Worm (Caenorhabditis elegans): ENCODE results near the gene srz-12.

Gene srz-12

ce11 chrV:15890115-15890514, 27.6 kb upstream of the srz-12 start:
- no peak for TF ChIP-seq flt-1 (GFP tag; IDR thresholded peaks at IDR 0.05)
- no peak for TF ChIP-seq ref-1 (GFP tag; conservative IDR thresholded peaks at IDR 0.05)
- TF ChIP-seq T22C8.4 (GFP tag; IDR thresholded peaks at IDR 0.05), result no peak
- no peak for TF ChIP-seq med-1 (GFP tag; optimal IDR thresholded peaks at IDR 0.05; ENCODE audit: insufficient read depth)
- TF ChIP-seq cog-1 (tag; optimal IDR thresholded peaks at IDR 0.05), result no peak
- no peak for TF ChIP-seq ztf-23 (GFP tag; IDR thresholded peaks at IDR 0.05)

- TF ChIP-seq med-1 (GFP tag; optimal IDR thresholded peaks at IDR 0.05; ENCODE audit: insufficient read depth) (no peak), ref-1 (GFP tag; conservative IDR thresholded peaks at IDR 0.05) (no peak), flt-1 (GFP tag; IDR thresholded peaks at IDR 0.05) (no peak), T22C8.4 (GFP tag; IDR thresholded peaks at IDR 0.05) (no peak), cog-1 (tag; optimal IDR thresholded peaks at IDR 0.05) (no peak), ztf-29 (GFP tag; IDR thresholded peaks at IDR 0.05) (no peak), ztf-23 (GFP tag; IDR thresholded peaks at IDR 0.05) (no peak), tab-1 (GFP tag; IDR thresholded peaks at IDR 0.05) (no peak), klf-2 (GFP tag; conservative IDR thresholded peaks at IDR 0.05) (no peak)
These were observed 26.3 kb upstream of the srz-12 start, which contains the start of gene cgt-1 for ce11 chrV:15888751-15889150. TSS of gene cgt-1 (minus strand) at chrV:15888851.

ce11 chrV:15887708-15888295, 25.3 kb upstream of the srz-12 start:
- TF ChIP-seq ztf-23 (GFP tag; IDR thresholded peaks at IDR 0.05) (no peak), ztf-29 (GFP tag; IDR thresholded peaks at IDR 0.05) (no peak), T22C8.4 (GFP tag; IDR thresholded peaks at IDR 0.05) (no peak), cog-1 (tag; optimal IDR thresholded peaks at IDR 0.05) (no peak), med-1 (GFP tag; optimal IDR thresholded peaks at IDR 0.05; ENCODE audit: insufficient read depth) (no peak), ref-1 (GFP tag; conservative IDR thresholded peaks at IDR 0.05) (no peak), flt-1 (GFP tag; IDR thresholded peaks at IDR 0.05) (no peak)

ce11 chrV:15885967-15886366, 23.5 kb upstream of the srz-12 start, which contains the start of gene T06C12.9:
TSS of gene T06C12.9 (minus strand) at chrV:15886067.
- no peak for TF ChIP-seq ref-1 (GFP tag; conservative IDR thresholded peaks at IDR 0.05)
- TF ChIP-seq klf-2 (GFP tag; conservative IDR thresholded peaks at IDR 0.05), result no peak
- TF ChIP-seq tab-1 (GFP tag; IDR thresholded peaks at IDR 0.05), result no peak
- no peak for TF ChIP-seq T22C8.4 (GFP tag; IDR thresholded peaks at IDR 0.05)
- no peak for TF ChIP-seq flt-1 (GFP tag; IDR thresholded peaks at IDR 0.05)
- no peak for TF ChIP-seq ztf-23 (GFP tag; IDR thresholded peaks at IDR 0.05)

- no peak for TF ChIP-seq T22C8.4 (GFP tag; IDR thresholded peaks at IDR 0.05)
- TF ChIP-seq ztf-23 (GFP tag; IDR thresholded peaks at IDR 0.05), result no peak
- no peak for TF ChIP-seq tab-1 (GFP tag; IDR thresholded peaks at IDR 0.05)
- TF ChIP-seq flt-1 (GFP tag; IDR thresholded peaks at IDR 0.05), result no peak
- TF ChIP-seq ztf-29 (GFP tag; IDR thresholded peaks at IDR 0.05), result no peak
- TF ChIP-seq klf-2 (GFP tag; conservative IDR thresholded peaks at IDR 0.05), result no peak
- no peak for TF ChIP-seq cog-1 (tag; optimal IDR thresholded peaks at IDR 0.05)
- TF ChIP-seq med-1 (GFP tag; optimal IDR thresholded peaks at IDR 0.05; ENCODE audit: insufficient read depth), result no peak
- TF ChIP-seq ref-1 (GFP tag; conservative IDR thresholded peaks at IDR 0.05), result no peak
These were observed 22.2 kb upstream of the srz-12 start, which contains the start of gene oac-42 for ce11 chrV:15884698-15885097. TSS of gene oac-42 (minus strand) at chrV:15884798.

DNA sequence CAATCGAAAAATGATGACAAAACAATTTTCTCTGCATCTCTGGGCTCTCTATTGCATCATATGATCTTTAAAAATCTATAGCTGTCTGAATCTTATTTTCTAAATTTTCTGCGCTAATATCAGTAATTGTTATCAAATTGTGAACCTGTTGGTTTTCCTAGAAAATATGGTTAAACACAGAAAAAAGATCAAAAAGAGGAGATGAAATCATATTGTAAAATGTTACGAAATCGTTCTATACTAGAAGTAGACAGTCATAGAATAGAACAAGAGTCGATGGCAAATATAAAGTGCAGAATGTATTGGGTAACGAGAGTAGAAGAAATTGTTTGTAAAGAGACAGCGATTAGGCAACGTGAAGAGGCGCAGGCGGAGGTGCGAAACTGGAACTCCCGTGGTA, 18.2 kb upstream of the srz-12 start:
- TF ChIP-seq T22C8.4 (GFP tag; IDR thresholded peaks at IDR 0.05) (no peak), ref-1 (GFP tag; conservative IDR thresholded peaks at IDR 0.05) (no peak), ztf-29 (GFP tag; IDR thresholded peaks at IDR 0.05) (no peak), tab-1 (GFP tag; IDR thresholded peaks at IDR 0.05) (no peak), cog-1 (tag; optimal IDR thresholded peaks at IDR 0.05) (no peak), flt-1 (GFP tag; IDR thresholded peaks at IDR 0.05) (no peak), med-1 (GFP tag; optimal IDR thresholded peaks at IDR 0.05; ENCODE audit: insufficient read depth) (no peak), ztf-23 (GFP tag; IDR thresholded peaks at IDR 0.05) (no peak), klf-2 (GFP tag; conservative IDR thresholded peaks at IDR 0.05) (no peak)

- TF ChIP-seq med-1 (GFP tag; optimal IDR thresholded peaks at IDR 0.05; ENCODE audit: insufficient read depth), result no peak
- no peak for TF ChIP-seq cog-1 (tag; optimal IDR thresholded peaks at IDR 0.05)
- no peak for TF ChIP-seq ztf-23 (GFP tag; IDR thresholded peaks at IDR 0.05)
- TF ChIP-seq ref-1 (GFP tag; conservative IDR thresholded peaks at IDR 0.05), result no peak
- no peak for TF ChIP-seq klf-2 (GFP tag; conservative IDR thresholded peaks at IDR 0.05)
- no peak for TF ChIP-seq tab-1 (GFP tag; IDR thresholded peaks at IDR 0.05)
- TF ChIP-seq flt-1 (GFP tag; IDR thresholded peaks at IDR 0.05), result no peak
- TF ChIP-seq ztf-29 (GFP tag; IDR thresholded peaks at IDR 0.05), result no peak
These were observed 17.5 kb upstream of the srz-12 start for ce11 chrV:15880033-15880432.

DNA sequence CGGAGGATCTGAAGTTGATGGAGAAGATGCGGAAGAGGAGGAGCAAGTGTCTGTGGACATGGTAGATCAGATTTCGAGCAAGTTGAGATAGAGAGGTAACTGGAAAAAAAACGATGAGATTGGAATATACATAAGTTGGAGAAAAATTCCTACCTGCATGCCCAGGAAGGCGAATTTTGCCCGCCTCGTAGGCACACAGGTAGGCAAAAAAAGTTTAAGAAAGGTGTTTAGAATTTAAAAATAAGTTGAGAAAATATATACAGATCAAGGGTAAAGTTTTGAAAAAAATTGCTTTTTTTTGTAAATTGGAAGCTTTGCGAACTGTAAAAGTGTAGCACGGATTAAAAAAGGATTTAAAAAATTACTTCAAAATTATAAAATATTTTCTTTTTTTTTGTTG, 17.0 kb upstream of the srz-12 start, which contains the start of gene nhr-84:
TSS of gene nhr-84 (minus strand) at position 101 of the 400 bp plus-strand sequence.
- no peak for TF ChIP-seq ztf-29 (GFP tag; IDR thresholded peaks at IDR 0.05)
- TF ChIP-seq flt-1 (GFP tag; IDR thresholded peaks at IDR 0.05), result no peak
- no peak for TF ChIP-seq ref-1 (GFP tag; conservative IDR thresholded peaks at IDR 0.05)
- TF ChIP-seq med-1 (GFP tag; optimal IDR thresholded peaks at IDR 0.05; ENCODE audit: insufficient read depth), result no peak
- no peak for TF ChIP-seq tab-1 (GFP tag; IDR thresholded peaks at IDR 0.05)

- TF ChIP-seq klf-2 (GFP tag; conservative IDR thresholded peaks at IDR 0.05) (no peak), cog-1 (tag; optimal IDR thresholded peaks at IDR 0.05) (no peak), flt-1 (GFP tag; IDR thresholded peaks at IDR 0.05) (no peak), med-1 (GFP tag; optimal IDR thresholded peaks at IDR 0.05; ENCODE audit: insufficient read depth) (no peak), T22C8.4 (GFP tag; IDR thresholded peaks at IDR 0.05) (no peak), ref-1 (GFP tag; conservative IDR thresholded peaks at IDR 0.05) (no peak), tab-1 (GFP tag; IDR thresholded peaks at IDR 0.05) (no peak)
These were observed 13.8 kb upstream of the srz-12 start, which contains the start of gene nhr-102 for ce11 chrV:15876308-15876707. TSS of gene nhr-102 (minus strand) at chrV:15876408.

- TF ChIP-seq klf-2 (GFP tag; conservative IDR thresholded peaks at IDR 0.05) (peak; percentile 99), tab-1 (GFP tag; IDR thresholded peaks at IDR 0.05) (peak; percentile 100), med-1 (GFP tag; optimal IDR thresholded peaks at IDR 0.05; ENCODE audit: insufficient read depth) (peak; percentile 91), ref-1 (GFP tag; conservative IDR thresholded peaks at IDR 0.05) (peak; percentile 100), flt-1 (GFP tag; IDR thresholded peaks at IDR 0.05) (peak; percentile 99), ztf-23 (GFP tag; IDR thresholded peaks at IDR 0.05) (peak; percentile 99), cog-1 (tag; optimal IDR thresholded peaks at IDR 0.05) (peak; percentile 96), ztf-29 (GFP tag; IDR thresholded peaks at IDR 0.05) (peak; percentile 100), T22C8.4 (GFP tag; IDR thresholded peaks at IDR 0.05) (peak; percentile 99)
These were observed 11.3 kb upstream of the srz-12 start for ce11 chrV:15873762-15874161.

Measured in whole organism, midembryonic.